Worm (Caenorhabditis elegans): ENCODE data around the gene F25B4.7.

ce11 chrV:5708331-5708730, 21.3 kb upstream of the F25B4.7 start:
- TF ChIP-seq ceh-14 (tag; optimal IDR thresholded peaks at IDR 0.05) (no peak), ama-1 (optimal IDR thresholded peaks at IDR 0.05) (no peak), elt-2 (tag; optimal IDR thresholded peaks at IDR 0.05) (no peak), fax-1 (tag; optimal IDR thresholded peaks at IDR 0.05) (no peak), nhr-11 (tag; optimal IDR thresholded peaks at IDR 0.05) (no peak), eyg-1 (tag; optimal IDR thresholded peaks at IDR 0.05) (no peak), T23F11.4 (GFP tag; optimal IDR thresholded peaks at IDR 0.05) (no peak), ceh-22 (tag; optimal IDR thresholded peaks at IDR 0.05) (no peak), pha-2 (tag; optimal IDR thresholded peaks at IDR 0.05) (no peak), unc-55 (GFP tag; optimal IDR thresholded peaks at IDR 0.05) (no peak)

Data from whole organism, late embryonic.